Fruit fly (Drosophila melanogaster): Measurements from ENCODE around the gene Paf-AHalpha.

- TF ChIP-seq EcR (GFP tag; optimal IDR thresholded peaks at IDR 0.05): no peak
- TF ChIP-seq CG14655 (GFP tag; optimal IDR thresholded peaks at IDR 0.05): no peak
- TF ChIP-seq D1 (tag; optimal IDR thresholded peaks at IDR 0.05): no peak
- no peak for TF ChIP-seq CG13204 (GFP tag; optimal IDR thresholded peaks at IDR 0.05)
- no peak for TF ChIP-seq CG34367 (tag; optimal IDR thresholded peaks at IDR 0.05)
- TF ChIP-seq CG15710 (tag; optimal IDR thresholded peaks at IDR 0.05): no peak
- no peak for TF ChIP-seq CG8301 (tag; optimal IDR thresholded peaks at IDR 0.05)
- no peak for TF ChIP-seq Pif1A (GFP tag; optimal IDR thresholded peaks at IDR 0.05)
- no peak for TF ChIP-seq CG4496 (GFP tag; IDR thresholded peaks at IDR 0.05)
- TF ChIP-seq CG8159 (tag; optimal IDR thresholded peaks at IDR 0.05): no peak
- no peak for TF ChIP-seq fd96Ca (GFP tag; IDR thresholded peaks at IDR 0.05)
- TF ChIP-seq CG32121 (GFP tag; IDR thresholded peaks at IDR 0.05): no peak
- TF ChIP-seq gl (tag; optimal IDR thresholded peaks at IDR 0.05): no peak
Measured at dm6 chrX:15816127-15816526, 30.7 kb upstream of the Paf-AHalpha start.
